Worm (Caenorhabditis elegans) whole organism, L3 larva: ENCODE results near the gene sdz-38.

Experiments used
- aly-2 ChIP-seq: fragments of 150-350 bp; optimal IDR thresholded peaks from 2 replicates; lab custom pipeline; 2014; ENCODE audit warnings: missing biosample characterization, missing genetic modification characterization
- mdl-1 ChIP-seq: fragments of 150-350 bp; optimal IDR thresholded peaks from 2 replicates; lab custom pipeline; 2014; ENCODE audit warnings: missing biosample characterization, missing genetic modification characterization
- nhr-12 ChIP-seq: fragments of 150-350 bp; optimal IDR thresholded peaks from 2 replicates; lab custom pipeline; 2014; ENCODE audit warnings: missing biosample characterization, missing genetic modification characterization
- nhr-28 ChIP-seq: fragments of 150-350 bp; optimal IDR thresholded peaks from 2 replicates; lab custom pipeline; 2014; ENCODE audit warnings: missing biosample characterization, missing genetic modification characterization
- snpc-4 ChIP-seq: fragments of 150-350 bp; optimal IDR thresholded peaks from 2 replicates; lab custom pipeline; 2014; ENCODE audit warnings: missing biosample characterization, missing genetic modification characterization
- tbx-2 ChIP-seq: sonication (generic microtip); optimal IDR thresholded peaks from 2 replicates; lab custom pipeline; 2016; ENCODE audit warnings: mild to moderate bottlenecking, missing genetic modification characterization, missing compliant biosample characterization

- TF ChIP-seq mdl-1 (no peak), nhr-12 (tag; lab: Kevin White, UChicago) (no peak), nhr-28 (tag; lab: Kevin White, UChicago) (no peak), snpc-4 (tag; lab: Kevin White, UChicago) (no peak), aly-2 (tag; lab: Kevin White, UChicago) (no peak), tbx-2 (tag; lab: Kevin White, UChicago) (no peak)
Measured at ce11 chrII:10029890-10030289, 48.2 kb upstream of the sdz-38 start, which contains the start of gene ttc-36.
